Worm (Caenorhabditis elegans) whole organism, L3 larva: ENCODE results near the gene sft-4.

Experiments
- R02D3.7 ChIP-seq: fragments of 150-350 bp; optimal IDR thresholded peaks from 2 replicates; lab custom pipeline; 2014; ENCODE audit warnings: missing biosample characterization, missing genetic modification characterization
- ZK546.5 ChIP-seq: sonication (generic microtip); optimal IDR thresholded peaks from 2 replicates; lab custom pipeline; 2017; ENCODE audit warnings: missing biosample characterization, missing genetic modification characterization
- aly-2 ChIP-seq: fragments of 150-350 bp; optimal IDR thresholded peaks from 2 replicates; lab custom pipeline; 2014; ENCODE audit warnings: missing biosample characterization, missing genetic modification characterization
- ama-1 ChIP-seq: fragments of 150-350 bp; optimal IDR thresholded peaks from 2 replicates; lab custom pipeline; 2018
- ceh-16 ChIP-seq: sonication (generic microtip); optimal IDR thresholded peaks from 2 replicates; lab custom pipeline; 2017; ENCODE audit warnings: missing biosample characterization, missing genetic modification characterization
- ceh-28 ChIP-seq: fragments of 150-350 bp; optimal IDR thresholded peaks from 2 replicates; lab custom pipeline; 2014; ENCODE audit warnings: missing biosample characterization, missing genetic modification reagents, missing genetic modification characterization
- ceh-82 ChIP-seq: fragments of 150-350 bp; optimal IDR thresholded peaks from 2 replicates; lab custom pipeline; 2014; ENCODE audit warnings: missing biosample characterization, missing genetic modification characterization
- ceh-9 ChIP-seq: sonication (generic microtip); optimal IDR thresholded peaks from 2 replicates; lab custom pipeline; 2018; ENCODE audit warnings: missing biosample characterization, missing genetic modification characterization
- egl-27 ChIP-seq: sonication (generic microtip); optimal IDR thresholded peaks from 4 replicates; lab custom pipeline; 2017; ENCODE audit warnings: missing biosample characterization, missing genetic modification reagents, missing genetic modification characterization
- elt-1 ChIP-seq: fragments of 150-350 bp; optimal IDR thresholded peaks from 2 replicates; lab custom pipeline; 2014; ENCODE audit warnings: missing biosample characterization, missing genetic modification characterization
- elt-2 ChIP-seq: sonication (generic microtip); optimal IDR thresholded peaks from 2 replicates; lab custom pipeline; 2016; ENCODE audit warnings: missing genetic modification reagents, mild to moderate bottlenecking, missing genetic modification characterization, missing compliant biosample characterization
- elt-3 ChIP-seq, 3 experiments: fragments of 150-350 bp in 1 of 3; sonication (generic microtip) in 2 of 3; optimal IDR thresholded peaks; 2 replicates in 2 of 3; 4 replicates in 1 of 3; lab custom pipeline; 2014 to 2017; ENCODE audit warnings: missing biosample characterization in 3 of 3, missing genetic modification characterization in 3 of 3
- eor-1 ChIP-seq, 2 experiments: fragments of 150-350 bp; optimal IDR thresholded peaks; 2 replicates each; lab custom pipeline; 2014 to 2018; ENCODE audit warnings: missing biosample characterization in 2 of 2, missing genetic modification characterization in 2 of 2
- fkh-10 ChIP-seq: sonication (generic microtip); optimal IDR thresholded peaks from 2 replicates; lab custom pipeline; 2017; ENCODE audit warnings: missing biosample characterization, missing genetic modification reagents, missing genetic modification characterization
- fkh-2 ChIP-seq: fragments of 150-350 bp; optimal IDR thresholded peaks from 2 replicates; lab custom pipeline; 2014; ENCODE audit warnings: missing biosample characterization, missing genetic modification reagents, missing genetic modification characterization
- fos-1 ChIP-seq: fragments of 150-350 bp; optimal IDR thresholded peaks from 2 replicates; lab custom pipeline; 2014; ENCODE audit warnings: missing biosample characterization, missing genetic modification characterization
- hmg-11 ChIP-seq: sonication (generic microtip); optimal IDR thresholded peaks from 2 replicates; lab custom pipeline; 2016; ENCODE audit warnings: missing genetic modification characterization, missing compliant biosample characterization
- jun-1 ChIP-seq: fragments of 150-350 bp; optimal IDR thresholded peaks from 2 replicates; lab custom pipeline; 2014; ENCODE audit warnings: missing biosample characterization, missing genetic modification reagents, missing genetic modification characterization
- lin-15B ChIP-seq: fragments of 150-350 bp; optimal IDR thresholded peaks from 2 replicates; lab custom pipeline; 2014; ENCODE audit warnings: missing biosample characterization, missing genetic modification characterization
- lin-39 ChIP-seq: fragments of 150-350 bp; optimal IDR thresholded peaks from 2 replicates; lab custom pipeline; 2018; ENCODE audit warnings: missing biosample characterization, missing genetic modification reagents, missing genetic modification characterization
- lsy-12 ChIP-seq: sonication (generic microtip); optimal IDR thresholded peaks from 2 replicates; lab custom pipeline; 2016; ENCODE audit warnings: mild to moderate bottlenecking, missing genetic modification characterization, missing compliant biosample characterization
- mdl-1 ChIP-seq: fragments of 150-350 bp; optimal IDR thresholded peaks from 2 replicates; lab custom pipeline; 2014; ENCODE audit warnings: missing biosample characterization, missing genetic modification characterization
- mml-1 ChIP-seq: fragments of 150-350 bp; sonication (generic microtip); optimal IDR thresholded peaks from 3 replicates; lab custom pipeline; 2014; ENCODE audit warnings: missing biosample characterization, missing genetic modification characterization
- nfya-1 ChIP-seq: sonication (generic microtip); optimal IDR thresholded peaks from 2 replicates; lab custom pipeline; 2017; ENCODE audit warnings: missing genetic modification characterization, mild to moderate bottlenecking, missing compliant biosample characterization, antibody characterized with exemption, moderate library complexity; ENCODE audit not compliant: insufficient read depth
- nhr-11 ChIP-seq: fragments of 150-350 bp; optimal IDR thresholded peaks from 2 replicates; lab custom pipeline; 2014; ENCODE audit warnings: missing biosample characterization, missing genetic modification characterization
- nhr-12 ChIP-seq: fragments of 150-350 bp; optimal IDR thresholded peaks from 2 replicates; lab custom pipeline; 2014; ENCODE audit warnings: missing biosample characterization, missing genetic modification characterization
- nhr-23 ChIP-seq: fragments of 150-350 bp; optimal IDR thresholded peaks from 2 replicates; lab custom pipeline; 2014; ENCODE audit warnings: missing biosample characterization, missing genetic modification reagents, missing genetic modification characterization
- nhr-237 ChIP-seq: fragments of 150-350 bp; optimal IDR thresholded peaks from 2 replicates; lab custom pipeline; 2014; ENCODE audit warnings: missing biosample characterization, missing genetic modification characterization
- nhr-25 ChIP-seq: sonication (generic microtip); optimal IDR thresholded peaks from 2 replicates; lab custom pipeline; 2017; ENCODE audit warnings: missing biosample characterization, missing genetic modification characterization
- nhr-28 ChIP-seq: fragments of 150-350 bp; optimal IDR thresholded peaks from 2 replicates; lab custom pipeline; 2014; ENCODE audit warnings: missing biosample characterization, missing genetic modification characterization
- nhr-43 ChIP-seq: sonication (generic microtip); optimal IDR thresholded peaks from 2 replicates; lab custom pipeline; 2016; ENCODE audit warnings: mild to moderate bottlenecking, missing genetic modification characterization, missing compliant biosample characterization; ENCODE audit not compliant: poor library complexity, severe bottlenecking
- nhr-67 ChIP-seq: fragments of 150-350 bp; optimal IDR thresholded peaks from 2 replicates; lab custom pipeline; 2014; ENCODE audit warnings: missing biosample characterization, missing genetic modification characterization
- nhr-77 ChIP-seq: fragments of 150-350 bp; optimal IDR thresholded peaks from 2 replicates; lab custom pipeline; 2014; ENCODE audit warnings: missing biosample characterization, missing genetic modification characterization
- pha-4 ChIP-seq: fragments of 150-350 bp; optimal IDR thresholded peaks from 2 replicates; lab custom pipeline; 2014; ENCODE audit warnings: missing biosample characterization, missing genetic modification reagents, missing genetic modification characterization
- sea-2 ChIP-seq: fragments of 150-350 bp; sonication (generic microtip); optimal IDR thresholded peaks from 4 replicates; lab custom pipeline; 2014; ENCODE audit warnings: missing biosample characterization, missing genetic modification reagents, missing genetic modification characterization
- skn-1 ChIP-seq: fragments of 150-350 bp; optimal IDR thresholded peaks from 2 replicates; lab custom pipeline; 2014; ENCODE audit warnings: missing biosample characterization, missing genetic modification characterization
- snpc-4 ChIP-seq: fragments of 150-350 bp; optimal IDR thresholded peaks from 2 replicates; lab custom pipeline; 2014; ENCODE audit warnings: missing biosample characterization, missing genetic modification characterization
- tbx-2 ChIP-seq: sonication (generic microtip); optimal IDR thresholded peaks from 2 replicates; lab custom pipeline; 2016; ENCODE audit warnings: mild to moderate bottlenecking, missing genetic modification characterization, missing compliant biosample characterization
- zag-1 ChIP-seq: fragments of 150-350 bp; optimal IDR thresholded peaks from 2 replicates; lab custom pipeline; 2014; ENCODE audit warnings: missing biosample characterization, missing genetic modification characterization
- ztf-11 ChIP-seq: fragments of 150-350 bp; optimal IDR thresholded peaks from 2 replicates; lab custom pipeline; 2014; ENCODE audit warnings: missing biosample characterization, missing genetic modification characterization

Gene sft-4

DNA sequence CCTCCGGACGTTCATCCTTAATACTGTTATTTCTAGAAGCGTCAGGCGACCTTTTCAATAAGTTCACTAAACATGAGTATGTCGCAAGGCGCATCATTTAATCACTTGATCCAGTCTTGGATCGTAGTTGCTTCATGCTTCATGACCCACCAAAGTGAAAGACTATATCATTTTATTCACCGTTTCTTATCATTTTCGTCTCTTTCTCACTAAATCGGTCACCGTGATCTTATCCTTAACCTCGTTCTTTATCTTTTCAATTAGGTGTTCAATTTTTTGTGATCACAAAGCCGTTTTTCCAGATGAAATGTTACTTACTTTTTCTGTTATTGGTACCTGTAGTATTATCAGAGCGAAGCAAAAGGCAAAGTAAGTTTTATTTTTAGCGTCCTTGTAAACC lies 7.3 kb upstream of the sft-4 start, which contains the start of gene F46G11.2:
F46G11.2 (plus strand) TSS at position 301 of the 400 bp plus-strand sequence.
- TF ChIP-seq nhr-43 (tag; lab: Kevin White, UChicago): no peak
- TF ChIP-seq nhr-23: peak; percentile 31

DNA sequence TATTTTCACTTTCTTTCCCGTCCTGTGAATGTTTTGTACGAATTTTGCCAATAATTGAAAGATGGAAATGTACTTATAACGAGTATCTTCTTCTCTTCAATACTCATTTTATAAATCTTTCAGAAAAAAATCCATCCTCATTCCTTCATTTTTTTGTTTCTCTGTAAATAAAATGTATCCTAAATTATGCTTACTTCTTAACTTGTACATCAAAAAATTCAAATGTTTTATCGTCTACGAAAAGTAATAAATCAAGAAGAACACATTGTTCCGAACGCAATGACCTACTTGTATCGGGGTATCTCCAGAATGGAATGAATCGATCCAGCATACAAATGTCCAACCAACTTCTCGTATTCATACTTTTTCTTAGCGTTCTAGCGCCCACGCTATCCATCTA lies 5.7 kb upstream of the sft-4 start, which contains the start of gene F46G11.6:
F46G11.6 (plus strand) TSS at position 301 of the 400 bp plus-strand sequence.
- TF ChIP-seq pha-4 (tag; lab: Kevin White, UChicago) (no peak), ama-1 (lab: Kevin White, UChicago) (no peak), ceh-16 (no peak), jun-1 (tag; lab: Kevin White, UChicago) (no peak), ceh-9 (no peak), nhr-23 (no peak), nfya-1 (tag; lab: Kevin White, UChicago) (no peak), R02D3.7 (tag; lab: Kevin White, UChicago) (no peak), nhr-25 (tag; lab: Kevin White, UChicago) (no peak), elt-3 (tag; optimal IDR thresholded peaks at IDR 0.05; lab: Kevin White, UChicago) (no peak), ceh-28 (tag; lab: Kevin White, UChicago) (no peak)

DNA sequence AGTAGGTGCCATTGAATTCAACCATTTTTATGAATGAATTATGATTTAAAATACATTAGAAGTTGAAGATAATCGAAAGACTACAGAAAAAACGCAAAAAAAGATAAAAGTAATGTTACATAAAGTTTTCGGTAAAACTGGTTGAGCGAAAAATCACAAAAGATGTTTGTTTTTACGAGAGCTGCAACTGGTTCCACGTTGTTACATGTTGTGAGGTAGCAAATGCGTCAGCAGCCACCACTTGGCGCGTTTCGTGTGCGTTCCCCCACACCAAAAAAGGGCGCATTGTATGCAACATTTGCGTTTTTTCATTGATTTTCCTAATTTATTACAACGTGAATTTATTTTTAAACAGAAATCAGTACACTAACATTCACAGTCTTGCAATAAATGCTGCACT lies 1.6 kb upstream of the sft-4 start, which contains the start of gene gakh-1:
gakh-1 (plus strand) TSS at position 347 of the 400 bp plus-strand sequence.
- TF ChIP-seq lsy-12 (tag; lab: Kevin White, UChicago) (peak; percentile 47), nhr-12 (tag; lab: Kevin White, UChicago) (no peak), elt-3 (tag; optimal IDR thresholded peaks at IDR 0.05; lab: Kevin White, UChicago) (no peak), nfya-1 (tag; lab: Kevin White, UChicago) (peak; percentile 58), ztf-11 (no peak), R02D3.7 (tag; lab: Kevin White, UChicago) (no peak), zag-1 (tag; lab: Kevin White, UChicago) (no peak), eor-1 (tag; optimal IDR thresholded peaks at IDR 0.05; lab: Kevin White, UChicago) (no peak), jun-1 (tag; lab: Kevin White, UChicago) (no peak), nhr-237 (tag; lab: Kevin White, UChicago) (no peak), ceh-9 (no peak), nhr-77 (tag; lab: Kevin White, UChicago) (no peak), ceh-82 (no peak), fkh-2 (tag; lab: Kevin White, UChicago) (no peak), nhr-43 (tag; lab: Kevin White, UChicago) (peak; percentile 60), lin-15B (tag; lab: Kevin White, UChicago) (no peak), nhr-67 (tag; lab: Kevin White, UChicago) (no peak), fkh-10 (GFP tag; lab: Kevin White, UChicago) (no peak), egl-27 (tag; lab: Kevin White, UChicago) (no peak), fos-1 (tag; lab: Kevin White, UChicago) (no peak), nhr-11 (tag; lab: Kevin White, UChicago) (no peak), sea-2 (GFP tag; lab: Kevin White, UChicago) (no peak), ZK546.5 (tag; lab: Kevin White, UChicago) (no peak), ceh-28 (tag; lab: Kevin White, UChicago) (peak; percentile 5), aly-2 (tag; lab: Kevin White, UChicago) (no peak), lin-39 (tag; lab: Kevin White, UChicago) (no peak), skn-1 (peak; percentile 30), hmg-11 (tag; lab: Kevin White, UChicago) (peak; percentile 55), elt-1 (tag; lab: Kevin White, UChicago) (no peak), tbx-2 (tag; lab: Kevin White, UChicago) (peak; percentile 36), nhr-25 (tag; lab: Kevin White, UChicago) (peak; percentile 46), mml-1 (tag; lab: Kevin White, UChicago) (no peak), nhr-28 (tag; lab: Kevin White, UChicago) (no peak), snpc-4 (tag; lab: Kevin White, UChicago) (no peak), nhr-23 (peak; percentile 32), mdl-1 (tag; lab: Kevin White, UChicago) (no peak), elt-2 (tag; lab: Kevin White, UChicago) (peak; percentile 52)
